Worm (Caenorhabditis elegans) whole organism, mixed stage, embryonic: ENCODE results near the gene ZC239.14.
"Not testable (repeated sequence)": the region's sequence is repeated elsewhere in the genome, so short reads cannot be mapped to it uniquely, and the experiment has no call there.

Experiments
- ceh-39 ChIP-seq: fragments of 150-350 bp; optimal IDR thresholded peaks from 2 replicates; lab custom pipeline; 2014; ENCODE audit warnings: missing biosample characterization, missing genetic modification characterization
- lin-32 ChIP-seq: fragments of 200-800 bp; sonication (Bioruptor generic); optimal IDR thresholded peaks from 2 replicates; lab custom pipeline; 2018; ENCODE audit warnings: mild to moderate bottlenecking, missing genetic modification characterization, missing compliant biosample characterization
- lsy-2 ChIP-seq: fragments of 150-350 bp; optimal IDR thresholded peaks from 2 replicates; lab custom pipeline; 2014; ENCODE audit warnings: missing biosample characterization, missing genetic modification characterization
- mab-5 ChIP-seq: fragments of 150-350 bp; optimal IDR thresholded peaks from 2 replicates; lab custom pipeline; 2014; ENCODE audit warnings: missing biosample characterization, missing genetic modification characterization
- mep-1 ChIP-seq: fragments of 150-350 bp; optimal IDR thresholded peaks from 2 replicates; lab custom pipeline; 2017; ENCODE audit warnings: missing biosample characterization, missing genetic modification reagents, missing genetic modification characterization, inconsistent platforms
- mls-2 ChIP-seq: sonication (generic microtip); optimal IDR thresholded peaks from 2 replicates; lab custom pipeline; 2016; ENCODE audit warnings: mild to moderate bottlenecking, missing genetic modification characterization, moderate library complexity, missing compliant biosample characterization
- nhr-28 ChIP-seq: fragments of 150-350 bp; optimal IDR thresholded peaks from 2 replicates; lab custom pipeline; 2014; ENCODE audit warnings: missing biosample characterization, missing genetic modification characterization
- pha-4 ChIP-seq: fragments of 150-350 bp; optimal IDR thresholded peaks from 2 replicates; lab custom pipeline; 2018; ENCODE audit warnings: missing biosample characterization, missing genetic modification reagents, missing genetic modification characterization
- snpc-4 ChIP-seq: fragments of 150-350 bp; optimal IDR thresholded peaks from 2 replicates; lab custom pipeline; 2014; ENCODE audit warnings: missing biosample characterization, missing genetic modification characterization
- sptf-1 ChIP-seq: sonication (generic microtip); optimal IDR thresholded peaks from 2 replicates; lab custom pipeline; 2017; ENCODE audit warnings: mild to moderate bottlenecking, missing genetic modification characterization, moderate library complexity, missing compliant biosample characterization
- unc-62 ChIP-seq: fragments of 150-350 bp; optimal IDR thresholded peaks from 2 replicates; lab custom pipeline; 2014; ENCODE audit warnings: missing biosample characterization, missing genetic modification reagents, missing genetic modification characterization
- zip-8 ChIP-seq: fragments of 150-350 bp; optimal IDR thresholded peaks from 2 replicates; lab custom pipeline; 2014; ENCODE audit warnings: missing biosample characterization, missing genetic modification characterization

- TF ChIP-seq mab-5; mep-1 (tag; lab: Kevin White, UChicago); snpc-4; unc-62 (GFP tag; lab: Kevin White, UChicago); zip-8 (tag; lab: Kevin White, UChicago); mls-2; ceh-39 (tag; lab: Kevin White, UChicago); pha-4 (tag; lab: Kevin White, UChicago); sptf-1 (tag; lab: Kevin White, UChicago); nhr-28 (tag; lab: Kevin White, UChicago); lin-32 (GFP tag; lab: Kevin White, UChicago); lsy-2: not testable (repeated sequence)
Observed at ce11 chrII:3183300-3183840, 38.5 kb downstream of the ZC239.14 start, which contains the start of the genes Y27F2A.6 and Y27F2A.8.
